Fruit fly (Drosophila melanogaster): ENCODE data around the gene CG17746.

Gene CG17746

dm6 chr3L:3225769-3226457, 13.5 kb downstream of the CG17746 start (continued):
- no peak for TF ChIP-seq jing (GFP tag; optimal IDR thresholded peaks at IDR 0.05)
- TF ChIP-seq CG30431 (GFP tag; optimal IDR thresholded peaks at IDR 0.05): no peak
- TF ChIP-seq pb (GFP tag; optimal IDR thresholded peaks at IDR 0.05): no peak

DNA sequence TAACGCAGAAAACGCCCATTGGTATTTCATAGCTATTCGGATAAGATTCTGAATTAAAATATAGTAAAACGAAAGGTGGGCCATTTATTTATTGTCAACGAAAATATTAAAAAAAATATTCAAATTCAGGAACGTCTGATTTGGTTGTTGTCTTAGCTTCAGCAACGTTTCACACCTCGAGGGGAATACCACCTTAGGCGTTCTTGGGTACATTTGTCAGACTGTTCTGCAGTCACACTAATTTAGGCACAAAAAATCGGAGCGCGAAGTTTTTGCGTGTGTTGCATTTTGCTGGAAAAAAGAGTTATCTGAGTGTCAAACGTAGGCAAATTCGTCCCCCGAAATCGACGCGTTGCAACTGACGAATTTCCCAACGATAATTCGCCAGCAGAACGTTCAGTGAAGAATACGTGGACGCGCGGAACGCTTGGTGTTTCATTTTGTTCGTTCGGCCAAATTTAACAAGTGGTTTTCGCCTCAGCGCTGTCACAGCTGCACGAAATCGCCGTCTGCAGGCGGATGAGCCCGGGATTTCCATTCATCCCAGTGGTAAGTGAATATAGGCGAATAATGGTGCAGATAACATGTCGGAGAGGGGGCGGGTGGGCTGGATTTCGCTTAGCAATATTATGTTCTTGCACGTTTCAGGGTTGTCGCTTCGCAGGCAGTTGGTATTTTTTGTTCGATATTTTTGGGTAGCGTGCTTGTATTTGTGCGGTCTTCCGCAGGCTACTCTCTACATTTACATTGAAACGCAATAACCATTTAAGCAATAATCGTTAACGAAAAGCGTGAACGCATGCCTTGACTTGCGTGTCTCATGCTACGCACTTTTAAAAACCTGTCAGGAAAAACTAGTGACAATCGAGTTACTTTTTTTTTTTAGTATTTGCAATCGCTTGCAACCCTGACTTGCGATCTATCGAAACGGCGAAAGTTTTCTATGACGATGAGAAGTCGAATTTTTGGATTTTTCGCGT, 14.3 kb downstream of the CG17746 start, which contains the start of gene Larp4B:
TSS of gene Larp4B (plus strand) at position 99 of the 980 bp plus-strand sequence.
- TF ChIP-seq CG2116 (GFP tag; optimal IDR thresholded peaks at IDR 0.05): peak; percentile 98
- TF ChIP-seq sim (GFP tag; IDR thresholded peaks at IDR 0.05): no peak
- TF ChIP-seq Ets97D (GFP tag; optimal IDR thresholded peaks at IDR 0.05): peak; percentile 73
- TF ChIP-seq CG7928 (GFP tag; optimal IDR thresholded peaks at IDR 0.05): peak; percentile 41
- peak; percentile 15 for TF ChIP-seq BtbVII (GFP tag; optimal IDR thresholded peaks at IDR 0.05)
- TF ChIP-seq chn (GFP tag; optimal IDR thresholded peaks at IDR 0.05): peak; percentile 13
- TF ChIP-seq hkb (optimal IDR thresholded peaks at IDR 0.05): peak; percentile 42
- TF ChIP-seq hkb (GFP tag; IDR thresholded peaks at IDR 0.05): no peak
- no peak for TF ChIP-seq ATbp (GFP tag; optimal IDR thresholded peaks at IDR 0.05)
- TF ChIP-seq phol (tag; optimal IDR thresholded peaks at IDR 0.05): peak; percentile 54
- TF ChIP-seq pita (GFP tag; optimal IDR thresholded peaks at IDR 0.05): peak; percentile 86
- no peak for TF ChIP-seq CG10209 (GFP tag; optimal IDR thresholded peaks at IDR 0.05)
- TF ChIP-seq CG11504 (tag; optimal IDR thresholded peaks at IDR 0.05): no peak
- TF ChIP-seq CG9932 (GFP tag; IDR thresholded peaks at IDR 0.05): peak; percentile 50
- TF ChIP-seq CG14860 (GFP tag; IDR thresholded peaks at IDR 0.05; ENCODE audit: partially characterized antibody): peak; percentile 72; the same call in 2 of the 3 replicates
- no peak for TF ChIP-seq shn (GFP tag; optimal IDR thresholded peaks at IDR 0.05)
- no peak for TF ChIP-seq Stat92E (GFP tag; optimal IDR thresholded peaks at IDR 0.05)
- peak; percentile 7 for TF ChIP-seq Meics (GFP tag; optimal IDR thresholded peaks at IDR 0.05)
- TF ChIP-seq insv (GFP tag; optimal IDR thresholded peaks at IDR 0.05): peak in 1 of 2 experiments; percentile 41
- TF ChIP-seq E2f1 (GFP tag; IDR thresholded peaks at IDR 0.05): no peak
- TF ChIP-seq Myb (GFP tag; optimal IDR thresholded peaks at IDR 0.05): peak; percentile 90
- TF ChIP-seq CG42726 (GFP tag; IDR thresholded peaks at IDR 0.05; ENCODE audit: partially characterized antibody): 0 out of 2 replicates have a peak, but pooled peaks have one; percentile 46
- peak; percentile 89 for TF ChIP-seq Ets65A (GFP tag)
- no peak for TF ChIP-seq Dfd (GFP tag; optimal IDR thresholded peaks at IDR 0.05)
- no peak for TF ChIP-seq Drgx (GFP tag; IDR thresholded peaks at IDR 0.05)
- TF ChIP-seq CG13424 (tag; optimal IDR thresholded peaks at IDR 0.05): peak; percentile 14
- no peak for TF ChIP-seq CG3838 (GFP tag; optimal IDR thresholded peaks at IDR 0.05)
- no peak for TF ChIP-seq lov (optimal IDR thresholded peaks at IDR 0.05)
- TF ChIP-seq lov (GFP tag; IDR thresholded peaks at IDR 0.05): no peak
- TF ChIP-seq fd102C (GFP tag; optimal IDR thresholded peaks at IDR 0.05): no peak
- TF ChIP-seq ewg (GFP tag; optimal IDR thresholded peaks at IDR 0.05): no peak
- no peak for TF ChIP-seq CG30403 (GFP tag; optimal IDR thresholded peaks at IDR 0.05)
- no peak for TF ChIP-seq CG6854 (GFP tag; optimal IDR thresholded peaks at IDR 0.05)
- TF ChIP-seq Ssrp (tag; optimal IDR thresholded peaks at IDR 0.05): peak; percentile 14
- peak; percentile 59; the same call in 1 of the 2 replicates for TF ChIP-seq inv (GFP tag; IDR thresholded peaks at IDR 0.05; ENCODE audit: partially characterized antibody)
- peak; percentile 43 for TF ChIP-seq CG14710 (tag; optimal IDR thresholded peaks at IDR 0.05)
- TF ChIP-seq B-H2 (GFP tag; optimal IDR thresholded peaks at IDR 0.05): peak; percentile 28
- TF ChIP-seq CG10462 (GFP tag; optimal IDR thresholded peaks at IDR 0.05): no peak
- TF ChIP-seq CG12391 (tag; optimal IDR thresholded peaks at IDR 0.05): peak; percentile 1
- no peak for TF ChIP-seq Ada2b (GFP tag; IDR thresholded peaks at IDR 0.05)
- no peak for TF ChIP-seq Fer2 (tag; optimal IDR thresholded peaks at IDR 0.05)
- peak; percentile 21 for TF ChIP-seq Xbp1 (GFP tag; optimal IDR thresholded peaks at IDR 0.05)

Measured in whole organism, embryonic.